Fruit fly (Drosophila melanogaster) whole organism, adult: ENCODE data around the gene CG7369.

Experiments
- CG11617 ChIP-seq: fragments of 200-800 bp; sonication (Bioruptor generic); optimal IDR thresholded peaks from 2 replicates; lab custom pipeline; 2017; ENCODE audit warnings: mild to moderate bottlenecking, missing biosample characterization, missing genetic modification reagents, missing genetic modification characterization
- CG33017 ChIP-seq: fragments of 200-800 bp; sonication (Bioruptor generic); optimal IDR thresholded peaks from 2 replicates; lab custom pipeline; 2018; ENCODE audit warnings: missing biosample characterization, mild to moderate bottlenecking, missing genetic modification characterization, moderate library complexity
- CG5204 ChIP-seq: fragments of 200-800 bp; sonication (Bioruptor generic); optimal IDR thresholded peaks from 2 replicates; lab custom pipeline; 2016; ENCODE audit warnings: missing biosample characterization, missing genetic modification characterization
- Clk ChIP-seq: fragments of 200-800 bp; sonication (Bioruptor generic); optimal IDR thresholded peaks from 2 replicates; lab custom pipeline; 2017; ENCODE audit warnings: missing biosample characterization, missing genetic modification characterization
- cic ChIP-seq: fragments of 200-800 bp; sonication (Bioruptor generic); optimal IDR thresholded peaks from 2 replicates; lab custom pipeline; 2017; ENCODE audit warnings: missing biosample characterization, mild to moderate bottlenecking, missing genetic modification characterization, moderate library complexity
- pad ChIP-seq: fragments of 200-800 bp; sonication (Bioruptor generic); optimal IDR thresholded peaks from 3 replicates; lab custom pipeline; 2017; ENCODE audit warnings: missing biosample characterization, missing genetic modification characterization, mild to moderate bottlenecking, moderate library complexity, missing genetic modification reagents
- toe ChIP-seq: fragments of 200-800 bp; sonication (Bioruptor generic); optimal IDR thresholded peaks from 2 replicates; lab custom pipeline; 2016; ENCODE audit warnings: missing biosample characterization, missing genetic modification characterization

DNA sequence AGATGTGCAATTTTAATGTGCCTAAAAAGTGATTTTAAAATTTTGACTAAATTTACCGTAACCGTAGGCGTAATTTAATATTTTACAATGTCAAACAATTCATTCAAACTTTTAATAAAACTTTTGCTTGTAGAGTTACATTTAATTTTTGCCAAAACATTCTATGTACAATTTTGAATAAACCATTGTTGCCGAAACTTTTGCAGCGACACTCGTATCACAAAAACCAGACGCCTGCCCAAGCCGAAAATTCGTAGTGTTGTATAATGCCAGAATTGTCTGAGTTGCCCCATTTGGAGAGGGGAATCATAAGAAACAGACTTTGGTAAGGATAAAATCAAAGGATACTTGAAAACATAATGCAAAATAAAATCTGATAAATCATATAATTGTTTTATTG is 54.0 kb downstream of the CG7369 start:
- TF ChIP-seq Clk (GFP tag; lab: Kevin White, UChicago) (no peak), toe (GFP tag; lab: Kevin White, UChicago) (no peak), pad (GFP tag; lab: Kevin White, UChicago) (no peak), CG11617 (GFP tag; lab: Kevin White, UChicago) (no peak), CG33017 (tag; lab: Kevin White, UChicago) (no peak), cic (GFP tag; lab: Kevin White, UChicago) (no peak), CG5204 (GFP tag; lab: Kevin White, UChicago) (no peak)
